Worm (Caenorhabditis elegans) whole organism, L2 larva: ENCODE data around the gene Y62H9A.1.

Experiments used
- F13H6.1 ChIP-seq: sonication (generic microtip); optimal IDR thresholded peaks from 2 replicates; lab custom pipeline; 2016; ENCODE audit warnings: missing genetic modification characterization, missing compliant biosample characterization
- R02D3.7 ChIP-seq: fragments of 150-350 bp; optimal IDR thresholded peaks from 2 replicates; lab custom pipeline; 2014; ENCODE audit warnings: missing biosample characterization, missing genetic modification characterization
- Y55F3AM.14 ChIP-seq: fragments of 200-800 bp; sonication (Bioruptor generic); optimal IDR thresholded peaks from 2 replicates; lab custom pipeline; 2018; ENCODE audit warnings: mild to moderate bottlenecking, missing genetic modification characterization, missing compliant biosample characterization
- blmp-1 ChIP-seq: sonication (generic microtip); optimal IDR thresholded peaks from 2 replicates; lab custom pipeline; 2017; ENCODE audit warnings: missing genetic modification characterization, mild to moderate bottlenecking, missing compliant biosample characterization, antibody characterized with exemption, moderate library complexity; ENCODE audit not compliant: insufficient read depth
- ceh-16 ChIP-seq: fragments of 150-350 bp; optimal IDR thresholded peaks from 2 replicates; lab custom pipeline; 2014; ENCODE audit warnings: missing biosample characterization, missing genetic modification characterization
- ceh-82 ChIP-seq: fragments of 150-350 bp; optimal IDR thresholded peaks from 2 replicates; lab custom pipeline; 2014; ENCODE audit warnings: missing biosample characterization, missing genetic modification characterization
- crh-2 ChIP-seq: sonication (generic microtip); optimal IDR thresholded peaks from 2 replicates; lab custom pipeline; 2017; ENCODE audit warnings: missing biosample characterization, missing genetic modification characterization
- dmd-4 ChIP-seq: sonication (generic microtip); optimal IDR thresholded peaks from 2 replicates; lab custom pipeline; 2017; ENCODE audit warnings: missing biosample characterization, missing genetic modification characterization
- egl-27 ChIP-seq: sonication (generic microtip); optimal IDR thresholded peaks from 3 replicates; lab custom pipeline; 2017; ENCODE audit warnings: missing biosample characterization, missing genetic modification reagents, missing genetic modification characterization
- elt-1 ChIP-seq: fragments of 150-350 bp; optimal IDR thresholded peaks from 2 replicates; lab custom pipeline; 2014; ENCODE audit warnings: missing biosample characterization, missing genetic modification characterization
- fos-1 ChIP-seq: fragments of 150-350 bp; optimal IDR thresholded peaks from 2 replicates; lab custom pipeline; 2014; ENCODE audit warnings: missing biosample characterization, missing genetic modification characterization
- lin-13 ChIP-seq: fragments of 150-350 bp; optimal IDR thresholded peaks from 2 replicates; lab custom pipeline; 2014; ENCODE audit warnings: missing biosample characterization, missing genetic modification reagents, missing genetic modification characterization
- lin-39 ChIP-seq: fragments of 150-350 bp; optimal IDR thresholded peaks from 2 replicates; lab custom pipeline; 2014; ENCODE audit warnings: missing biosample characterization, missing genetic modification reagents, missing genetic modification characterization
- lsy-2 ChIP-seq, 2 experiments: fragments of 150-350 bp in 1 of 2; sonication (generic microtip) in 1 of 2; optimal IDR thresholded peaks; 2 replicates each; lab custom pipeline; 2014 to 2017; ENCODE audit warnings: missing biosample characterization in 2 of 2, missing genetic modification characterization in 2 of 2
- mab-5 ChIP-seq: fragments of 150-350 bp; optimal IDR thresholded peaks from 2 replicates; lab custom pipeline; 2014; ENCODE audit warnings: missing biosample characterization, missing genetic modification characterization
- mdl-1 ChIP-seq, 2 experiments: fragments of 150-350 bp in 1 of 2; sonication (generic microtip) in 1 of 2; optimal IDR thresholded peaks; 2 replicates each; lab custom pipeline; 2017; ENCODE audit warnings: missing biosample characterization in 2 of 2, missing genetic modification characterization in 2 of 2
- nhr-10 ChIP-seq: sonication (generic microtip); optimal IDR thresholded peaks from 2 replicates; lab custom pipeline; 2017; ENCODE audit warnings: missing biosample characterization, missing genetic modification characterization
- nhr-11 ChIP-seq: fragments of 150-350 bp; optimal IDR thresholded peaks from 2 replicates; lab custom pipeline; 2014; ENCODE audit warnings: missing biosample characterization, missing genetic modification characterization
- nhr-12 ChIP-seq: fragments of 150-350 bp; optimal IDR thresholded peaks from 2 replicates; lab custom pipeline; 2014; ENCODE audit warnings: missing biosample characterization, missing genetic modification characterization
- nhr-129 ChIP-seq: fragments of 150-350 bp; optimal IDR thresholded peaks from 2 replicates; lab custom pipeline; 2014; ENCODE audit warnings: missing biosample characterization, missing genetic modification characterization
- nhr-23 ChIP-seq: fragments of 150-350 bp; optimal IDR thresholded peaks from 2 replicates; lab custom pipeline; 2014; ENCODE audit warnings: missing biosample characterization, missing genetic modification reagents, missing genetic modification characterization
- nhr-77 ChIP-seq: fragments of 150-350 bp; optimal IDR thresholded peaks from 2 replicates; lab custom pipeline; 2014; ENCODE audit warnings: missing biosample characterization, missing genetic modification characterization
- peb-1 ChIP-seq: fragments of 150-350 bp; optimal IDR thresholded peaks from 2 replicates; lab custom pipeline; 2014; ENCODE audit warnings: missing biosample characterization, missing genetic modification characterization
- sem-4 ChIP-seq: fragments of 150-350 bp; optimal IDR thresholded peaks from 2 replicates; lab custom pipeline; 2014; ENCODE audit warnings: missing biosample characterization, missing genetic modification reagents, missing genetic modification characterization
- skn-1 ChIP-seq: sonication (generic microtip); optimal IDR thresholded peaks from 2 replicates; lab custom pipeline; 2017; ENCODE audit warnings: missing biosample characterization, missing genetic modification characterization
- sma-3 ChIP-seq: sonication (generic microtip); optimal IDR thresholded peaks from 2 replicates; lab custom pipeline; 2016; ENCODE audit warnings: missing genetic modification reagents, missing genetic modification characterization, missing compliant biosample characterization
- unc-39 ChIP-seq: fragments of 150-350 bp; optimal IDR thresholded peaks from 2 replicates; lab custom pipeline; 2014; ENCODE audit warnings: missing biosample characterization, missing genetic modification characterization
- unc-55 ChIP-seq: fragments of 150-350 bp; sonication (generic microtip); optimal IDR thresholded peaks from 3 replicates; lab custom pipeline; 2014; ENCODE audit warnings: missing biosample characterization, missing genetic modification reagents, missing genetic modification characterization
- unc-62 ChIP-seq: fragments of 150-350 bp; optimal IDR thresholded peaks from 2 replicates; lab custom pipeline; 2014; ENCODE audit warnings: missing biosample characterization, missing genetic modification reagents, missing genetic modification characterization
- zag-1 ChIP-seq: fragments of 150-350 bp; optimal IDR thresholded peaks from 2 replicates; lab custom pipeline; 2014; ENCODE audit warnings: missing biosample characterization, missing genetic modification characterization
- ztf-1 ChIP-seq: fragments of 200-800 bp; sonication (Bioruptor generic); conservative IDR thresholded peaks from 2 replicates; pipeline ENCODE4 v1.3.6; 2022; ENCODE audit warnings: missing genetic modification characterization, missing compliant biosample characterization
- ztf-11 ChIP-seq: sonication (generic microtip); optimal IDR thresholded peaks from 2 replicates; lab custom pipeline; 2017; ENCODE audit warnings: missing biosample characterization, missing genetic modification characterization
- ztf-4 ChIP-seq: fragments of 150-350 bp; optimal IDR thresholded peaks from 2 replicates; lab custom pipeline; 2014; ENCODE audit warnings: missing biosample characterization, missing genetic modification characterization

Gene Y62H9A.1

ce11 chrX:11906626-11907025, 31.3 kb downstream of the Y62H9A.1 start:
- TF ChIP-seq unc-62 (GFP tag; lab: Kevin White, UChicago) (no peak), ztf-4 (tag; lab: Kevin White, UChicago) (no peak), nhr-23 (tag; lab: Kevin White, UChicago) (no peak), mab-5 (tag; lab: Kevin White, UChicago) (no peak), ztf-1 (no peak), nhr-129 (tag; lab: Kevin White, UChicago) (no peak), sem-4 (tag; lab: Kevin White, UChicago) (no peak), ztf-11 (no peak), fos-1 (no peak)

ce11 chrX:11907263-11907662, 31.9 kb downstream of the Y62H9A.1 start, which contains the start of gene Y62H9A.11:
Gene Y62H9A.11 (minus strand): TSS chrX:11907363.
- TF ChIP-seq unc-62 (GFP tag; lab: Kevin White, UChicago) (no peak), sma-3 (GFP tag; lab: Kevin White, UChicago) (no peak)
- TF ChIP-seq, all 48 proteins: peak for 0

DNA sequence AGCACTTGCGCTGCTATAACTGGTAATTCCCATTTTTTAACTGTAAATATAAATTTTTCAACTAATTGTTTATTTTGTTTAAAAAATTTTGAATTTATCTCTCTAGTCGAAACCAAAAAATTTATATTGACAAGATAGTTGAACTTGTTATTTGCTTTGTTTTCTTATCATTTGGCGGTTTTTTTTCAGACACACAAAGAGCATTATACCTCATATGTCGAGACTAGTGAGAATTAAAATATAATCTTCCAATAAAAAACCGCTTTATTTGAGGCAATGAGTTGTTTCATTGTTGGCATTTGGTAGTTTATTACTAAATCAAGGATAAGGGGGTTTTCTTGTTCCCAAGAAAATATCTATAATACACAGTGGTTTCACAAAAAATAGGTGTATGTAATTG, 32.9 kb downstream of the Y62H9A.1 start:
- TF ChIP-seq unc-55 (GFP tag; lab: Kevin White, UChicago), result no peak
- no peak for TF ChIP-seq lin-13 (GFP tag; lab: Kevin White, UChicago)
- no peak for TF ChIP-seq R02D3.7 (tag; lab: Kevin White, UChicago)
- TF ChIP-seq zag-1 (tag; lab: Kevin White, UChicago), result no peak
- no peak for TF ChIP-seq sem-4 (tag; lab: Kevin White, UChicago)
- TF ChIP-seq mdl-1 (tag; optimal IDR thresholded peaks at IDR 0.05; lab: Kevin White, UChicago), result no peak
- TF ChIP-seq ceh-16, result no peak
- no peak for TF ChIP-seq crh-2 (tag; lab: Kevin White, UChicago)
- no peak for TF ChIP-seq nhr-11 (tag; lab: Kevin White, UChicago)
- no peak for TF ChIP-seq lin-39 (tag; lab: Kevin White, UChicago)
- TF ChIP-seq blmp-1, result no peak
- no peak for TF ChIP-seq peb-1 (tag; lab: Kevin White, UChicago)
- no peak for TF ChIP-seq lsy-2 (tag; optimal IDR thresholded peaks at IDR 0.05; lab: Kevin White, UChicago)
- no peak for TF ChIP-seq Y55F3AM.14

DNA sequence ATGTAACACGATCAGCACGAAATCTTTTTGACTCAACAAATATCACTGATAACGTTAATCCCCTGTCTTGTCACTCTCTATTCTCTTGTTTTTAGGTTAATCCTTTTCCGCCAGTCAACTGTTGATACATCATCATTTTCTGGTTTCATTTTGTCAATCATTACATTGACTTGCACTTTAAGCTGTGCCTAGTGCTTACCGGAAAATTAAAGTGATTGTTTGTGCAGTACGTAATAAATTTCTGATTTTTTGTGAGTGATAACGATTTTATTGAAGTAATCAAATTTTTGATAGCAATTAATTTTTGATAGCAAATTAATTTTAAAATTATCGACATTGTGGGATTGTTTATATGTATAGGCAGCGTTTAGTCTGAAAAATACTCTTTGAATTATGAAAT, 33.8 kb downstream of the Y62H9A.1 start:
- TF ChIP-seq skn-1 (tag; lab: Kevin White, UChicago) (peak; percentile 57), fos-1 (peak; percentile 74), Y55F3AM.14 (no peak)
- TF ChIP-seq, all 48 proteins: peak for 2

ce11 chrX:11910046-11910445, 34.7 kb downstream of the Y62H9A.1 start, which contains the start of gene Y62H9A.15:
Gene Y62H9A.15 (minus strand): TSS chrX:11910145.
- TF ChIP-seq fos-1 (peak; percentile 8), mdl-1 (tag; optimal IDR thresholded peaks at IDR 0.05; lab: Kevin White, UChicago) (no peak)

- no peak for TF ChIP-seq nhr-10 (tag; lab: Kevin White, UChicago)
- TF ChIP-seq F13H6.1 (tag; lab: Kevin White, UChicago), result no peak
- TF ChIP-seq zag-1 (tag; lab: Kevin White, UChicago), result no peak
- no peak for TF ChIP-seq elt-1 (tag; lab: Kevin White, UChicago)
- no peak for TF ChIP-seq blmp-1
- no peak for TF ChIP-seq dmd-4
- TF ChIP-seq nhr-12 (tag; lab: Kevin White, UChicago), result no peak
- TF ChIP-seq lin-39 (tag; lab: Kevin White, UChicago), result no peak
- no peak for TF ChIP-seq egl-27 (tag; lab: Kevin White, UChicago)
- TF ChIP-seq fos-1, result no peak
- TF ChIP-seq sma-3 (GFP tag; lab: Kevin White, UChicago), result no peak
- no peak for TF ChIP-seq unc-39 (tag; lab: Kevin White, UChicago)
- no peak for TF ChIP-seq ztf-11
- no peak for TF ChIP-seq R02D3.7 (tag; lab: Kevin White, UChicago)
- TF ChIP-seq ceh-82 (tag; lab: Kevin White, UChicago), result no peak
- no peak for TF ChIP-seq nhr-77
These were observed 38.5 kb downstream of the Y62H9A.1 start, which contains the start of gene Y62H9A.12 for ce11 chrX:11913824-11914223. Gene Y62H9A.12 (plus strand): TSS chrX:11914124.
